Fruit fly (Drosophila melanogaster): ENCODE measurements around the gene inaF-D.
"Not testable (repeated sequence)": the region's sequence is repeated elsewhere in the genome, so short reads cannot be mapped to it uniquely, and the experiment has no call there.

The inaF-D gene

dm6 chrX:11728999-11729398 lies at the start of gene inaF-D:
inaF-D (minus strand) TSS chrX:11729099.
- no peak for TF ChIP-seq CG17801 (GFP tag; optimal IDR thresholded peaks at IDR 0.05; ENCODE audit: partially characterized antibody)

- no peak for TF ChIP-seq CG17801 (GFP tag; optimal IDR thresholded peaks at IDR 0.05; ENCODE audit: partially characterized antibody)
Measured at dm6 chrX:11775987-11776587, 47.2 kb upstream of the inaF-D start.

dm6 chrX:11769435-11769834 lies 40.5 kb upstream of the inaF-D start:
- TF ChIP-seq CG17801 (GFP tag; optimal IDR thresholded peaks at IDR 0.05; ENCODE audit: partially characterized antibody), result no peak

- no peak for TF ChIP-seq CG17801 (GFP tag; optimal IDR thresholded peaks at IDR 0.05; ENCODE audit: partially characterized antibody)
Measured at dm6 chrX:11764540-11765136, 35.7 kb upstream of the inaF-D start, which contains the start of gene CG9360. CG9360 (minus strand) TSS chrX:11764590.

dm6 chrX:11756892-11757291 lies 28.0 kb upstream of the inaF-D start:
- TF ChIP-seq CG17801 (GFP tag; optimal IDR thresholded peaks at IDR 0.05; ENCODE audit: partially characterized antibody), result no peak

dm6 chrX:11753973-11754372 lies 25.1 kb upstream of the inaF-D start, which contains the start of gene m:
m (plus strand) TSS chrX:11754273.
- not testable (repeated sequence) for TF ChIP-seq CG17801 (GFP tag; optimal IDR thresholded peaks at IDR 0.05; ENCODE audit: partially characterized antibody)

dm6 chrX:11736421-11736820 lies 7.5 kb upstream of the inaF-D start:
- no peak for TF ChIP-seq CG17801 (GFP tag; optimal IDR thresholded peaks at IDR 0.05; ENCODE audit: partially characterized antibody)

dm6 chrX:11733795-11734194 lies 4.9 kb upstream of the inaF-D start, which contains the start of gene inaF-A:
inaF-A (minus strand) TSS chrX:11733895.
- TF ChIP-seq CG17801 (GFP tag; optimal IDR thresholded peaks at IDR 0.05; ENCODE audit: partially characterized antibody), result no peak

dm6 chrX:11732670-11733069 lies 3.8 kb upstream of the inaF-D start, which contains the start of gene inaF-B:
inaF-B (minus strand) TSS chrX:11732770.
- TF ChIP-seq CG17801 (GFP tag; optimal IDR thresholded peaks at IDR 0.05; ENCODE audit: partially characterized antibody), result no peak

dm6 chrX:11731665-11732064 lies 2.8 kb upstream of the inaF-D start, which contains the start of gene inaF-C:
inaF-C (minus strand) TSS chrX:11731765.
- TF ChIP-seq CG17801 (GFP tag; optimal IDR thresholded peaks at IDR 0.05; ENCODE audit: partially characterized antibody), result no peak

dm6 chrX:11729993-11730392 lies 1.1 kb upstream of the inaF-D start:
- no peak for TF ChIP-seq CG17801 (GFP tag; optimal IDR thresholded peaks at IDR 0.05; ENCODE audit: partially characterized antibody)

dm6 chrX:11723946-11724345 lies 5.0 kb downstream of the inaF-D start, which contains the start of gene CG15221:
CG15221 (plus strand) TSS chrX:11724246.
- no peak for TF ChIP-seq CG17801 (GFP tag; optimal IDR thresholded peaks at IDR 0.05; ENCODE audit: partially characterized antibody)

dm6 chrX:11720138-11720537 lies 8.8 kb downstream of the inaF-D start, which contains the start of gene Tango10:
Tango10 (plus strand) TSS chrX:11720245.
- TF ChIP-seq CG17801 (GFP tag; optimal IDR thresholded peaks at IDR 0.05; ENCODE audit: partially characterized antibody), result peak; percentile 70

dm6 chrX:11717892-11718291 lies 11.0 kb downstream of the inaF-D start:
- no peak for TF ChIP-seq CG17801 (GFP tag; optimal IDR thresholded peaks at IDR 0.05; ENCODE audit: partially characterized antibody)

dm6 chrX:11716731-11717326 lies 12.1 kb downstream of the inaF-D start, which contains the start of gene prtp:
prtp (plus strand) TSS chrX:11716756.
- TF ChIP-seq CG17801 (GFP tag; optimal IDR thresholded peaks at IDR 0.05; ENCODE audit: partially characterized antibody), result no peak

All from ovary, adult (tissue).